Worm (Caenorhabditis elegans) whole organism, late embryonic: ENCODE measurements around the gene C43H6.12.

ENCODE experiments used
- ama-1 ChIP-seq: fragments of 150-350 bp; optimal IDR thresholded peaks from 2 replicates; lab custom pipeline; 2014
- ceh-6 ChIP-seq: fragments of 200-800 bp; sonication (Bioruptor generic); optimal IDR thresholded peaks from 2 replicates; lab custom pipeline; 2018; ENCODE audit warnings: mild to moderate bottlenecking, missing genetic modification characterization, missing compliant biosample characterization
- elt-4 ChIP-seq: sonication (generic microtip); optimal IDR thresholded peaks from 2 replicates; lab custom pipeline; 2016; ENCODE audit warnings: missing genetic modification characterization, missing compliant biosample characterization
- hlh-30 ChIP-seq: sonication (generic microtip); optimal IDR thresholded peaks from 2 replicates; lab custom pipeline; 2017; ENCODE audit warnings: antibody characterized with exemption, missing genetic modification characterization, missing compliant biosample characterization; ENCODE audit not compliant: insufficient read depth
- tbx-2 ChIP-seq: sonication (generic microtip); optimal IDR thresholded peaks from 2 replicates; lab custom pipeline; 2016; ENCODE audit warnings: missing genetic modification characterization, missing compliant biosample characterization

ce11 chrX:2452716-2453115, 43.3 kb downstream of the C43H6.12 start:
- no peak for TF ChIP-seq ceh-6 (GFP tag; lab: Kevin White, UChicago)
- TF ChIP-seq hlh-30 (tag; lab: Kevin White, UChicago): peak; percentile 6
- no peak for TF ChIP-seq elt-4
- no peak for TF ChIP-seq ama-1 (lab: Kevin White, UChicago)
- peak; percentile 12 for TF ChIP-seq tbx-2 (tag; lab: Kevin White, UChicago)
